Worm (Caenorhabditis elegans): ENCODE data around the gene eif-2Bepsilon.

DNA sequence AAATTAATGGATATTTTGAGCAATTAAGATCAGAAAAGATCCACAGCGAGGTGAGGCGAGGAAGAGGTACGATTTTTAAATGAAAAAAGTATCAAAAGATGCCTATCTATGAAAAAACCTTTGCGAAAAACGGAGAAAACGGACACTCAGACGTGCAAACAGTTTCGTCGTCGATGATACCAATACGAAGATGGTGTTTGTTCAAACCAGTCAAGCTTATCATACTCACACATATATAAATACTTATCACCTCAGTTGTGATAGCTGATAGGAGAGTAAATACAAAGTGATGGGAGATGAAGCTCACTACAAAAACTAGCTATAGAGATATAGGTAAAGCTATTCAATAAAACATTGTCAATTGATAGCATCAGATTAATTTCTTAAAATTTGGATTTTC is 18.1 kb downstream of the eif-2Bepsilon start:
- no peak for TF ChIP-seq ama-1 (optimal IDR thresholded peaks at IDR 0.05)
- no peak for TF ChIP-seq unc-39 (tag; optimal IDR thresholded peaks at IDR 0.05)
- TF ChIP-seq dpl-1 (GFP tag; optimal IDR thresholded peaks at IDR 0.05): no peak
- no peak for TF ChIP-seq fos-1 (tag; optimal IDR thresholded peaks at IDR 0.05)
- no peak for TF ChIP-seq mep-1 (tag; optimal IDR thresholded peaks at IDR 0.05)
- TF ChIP-seq nhr-28 (tag; optimal IDR thresholded peaks at IDR 0.05): no peak
- no peak for TF ChIP-seq F49E8.2 (tag; optimal IDR thresholded peaks at IDR 0.05; ENCODE audit: borderline replicate concordance)
